Worm (Caenorhabditis elegans): ENCODE results near the gene srh-279.

DNA sequence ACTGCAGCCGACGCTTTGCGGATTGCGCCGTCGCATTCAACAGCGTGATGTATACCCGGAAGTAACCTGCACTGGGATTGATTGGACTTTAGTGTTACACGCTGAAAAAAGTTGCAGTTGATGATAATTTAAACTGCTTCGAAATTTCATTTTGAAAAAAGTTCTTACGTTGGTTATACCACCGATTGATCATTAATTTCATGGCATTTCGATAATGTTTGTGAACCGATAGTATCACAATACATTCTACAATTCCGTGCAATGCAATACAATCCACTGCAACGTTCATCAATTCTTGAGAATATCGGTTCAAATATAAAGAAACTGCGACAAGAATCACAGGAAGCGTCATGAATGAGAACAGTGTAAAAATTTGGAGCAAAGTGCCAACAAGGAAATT is 42.9 kb downstream of the srh-279 start, which contains the start of gene F21H7.3:
- no peak for TF ChIP-seq ama-1 (optimal IDR thresholded peaks at IDR 0.05)
- no peak for TF ChIP-seq ceh-36 (tag; optimal IDR thresholded peaks at IDR 0.05)
- no peak for TF ChIP-seq aly-1 (tag; optimal IDR thresholded peaks at IDR 0.05)
- TF ChIP-seq tbx-37 (GFP tag; conservative IDR thresholded peaks at IDR 0.05) = no peak
- TF ChIP-seq hmbx-1 (tag; optimal IDR thresholded peaks at IDR 0.05) = no peak
- no peak for TF ChIP-seq tra-4 (tag; optimal IDR thresholded peaks at IDR 0.05)
- TF ChIP-seq tbx-11 (GFP tag; IDR thresholded peaks at IDR 0.05) = no peak
- TF ChIP-seq ceh-13 (GFP tag; optimal IDR thresholded peaks at IDR 0.05) = no peak
- TF ChIP-seq flt-1 (GFP tag; IDR thresholded peaks at IDR 0.05) = no peak

Data from whole organism, early embryonic.